Fruit fly (Drosophila melanogaster): Measurements from ENCODE around the gene Cbp80.

Cbp80 gene

dm6 chrX:4649751-4650150, at the start of gene Cbp80, which contains the start of gene Torsin (continued):
- TF ChIP-seq CG14441 (GFP tag; IDR thresholded peaks at IDR 0.05) (0 out of 2 replicates have a peak, but pooled peaks have one; percentile 31), ci (GFP tag; IDR thresholded peaks at IDR 0.05) (no peak), scrt (GFP tag; optimal IDR thresholded peaks at IDR 0.05) (no peak), Sox102F (GFP tag; optimal IDR thresholded peaks at IDR 0.05) (no peak), CG6689 (GFP tag; IDR thresholded peaks at IDR 0.05) (no peak), CG6854 (GFP tag; optimal IDR thresholded peaks at IDR 0.05) (no peak), wek (GFP tag; optimal IDR thresholded peaks at IDR 0.05) (peak; percentile 14), br (optimal IDR thresholded peaks at IDR 0.05) (no peak), sna (GFP tag; IDR thresholded peaks at IDR 0.05; ENCODE audit: partially characterized antibody) (peak; percentile 93), lbe (GFP tag; optimal IDR thresholded peaks at IDR 0.05) (no peak), gem (tag; optimal IDR thresholded peaks at IDR 0.05) (no peak), CG18011 (GFP tag; optimal IDR thresholded peaks at IDR 0.05) (no peak), CG15479 (GFP tag; optimal IDR thresholded peaks at IDR 0.05) (no peak), aop (GFP tag; IDR thresholded peaks at IDR 0.05) (no peak), CG30403 (GFP tag; optimal IDR thresholded peaks at IDR 0.05) (no peak), CG42726 (GFP tag; IDR thresholded peaks at IDR 0.05; ENCODE audit: partially characterized antibody) (peak; percentile 33; the same call in 1 of the 2 replicates), CG5953 (GFP tag; IDR thresholded peaks at IDR 0.05) (no peak), fd96Cb (tag; optimal IDR thresholded peaks at IDR 0.05) (no peak), gfzf (GFP tag; optimal IDR thresholded peaks at IDR 0.05) (peak; percentile 23), Hmx (GFP tag; optimal IDR thresholded peaks at IDR 0.05) (no peak), ind (GFP tag; optimal IDR thresholded peaks at IDR 0.05) (no peak), Mad (GFP tag; optimal IDR thresholded peaks at IDR 0.05) (peak; percentile 39), CG2875 (GFP tag; optimal IDR thresholded peaks at IDR 0.05) (no peak), HLH3B (GFP tag; IDR thresholded peaks at IDR 0.05) (no peak), peb (GFP tag; IDR thresholded peaks at IDR 0.05) (0 out of 2 replicates have a peak, but pooled peaks have one; percentile 15), sob (GFP tag; IDR thresholded peaks at IDR 0.05) (peak; percentile 47; the same call in 1 of the 2 replicates), CG10147 (GFP tag; optimal IDR thresholded peaks at IDR 0.05) (peak; percentile 1), BEAF-32 (GFP tag; optimal IDR thresholded peaks at IDR 0.05) (peak; percentile 81), z (GFP tag; IDR thresholded peaks at IDR 0.05) (no peak), abd-A (tag; optimal IDR thresholded peaks at IDR 0.05) (no peak), CG4424 (GFP tag; optimal IDR thresholded peaks at IDR 0.05) (no peak), jing (GFP tag; optimal IDR thresholded peaks at IDR 0.05) (no peak), da (GFP tag; optimal IDR thresholded peaks at IDR 0.05) (no peak), Ssrp (tag; optimal IDR thresholded peaks at IDR 0.05) (no peak), CG12769 (tag; optimal IDR thresholded peaks at IDR 0.05) (no peak), CG9797 (GFP tag; optimal IDR thresholded peaks at IDR 0.05) (peak; percentile 3), CG14965 (GFP tag; optimal IDR thresholded peaks at IDR 0.05; ENCODE audit: borderline replicate concordance) (no peak), CG11085 (GFP tag; IDR thresholded peaks at IDR 0.05) (no peak), Pdp1 (GFP tag; optimal IDR thresholded peaks at IDR 0.05) (peak in 1 of 2 experiments; percentile 44), CG9932 (GFP tag; IDR thresholded peaks at IDR 0.05) (peak; percentile 45; the same call in 1 of the 2 replicates), rib (GFP tag; IDR thresholded peaks at IDR 0.05) (no peak), CG11093 (GFP tag; IDR thresholded peaks at IDR 0.05) (no peak), HHEX (GFP tag; optimal IDR thresholded peaks at IDR 0.05) (no peak), BtbVII (GFP tag; optimal IDR thresholded peaks at IDR 0.05) (no peak), ap (GFP tag; IDR thresholded peaks at IDR 0.05) (no peak), repo (GFP tag; optimal IDR thresholded peaks at IDR 0.05) (no peak), mld (GFP tag; IDR thresholded peaks at IDR 0.05; ENCODE audit: partially characterized antibody) (peak; percentile 81), CG9215 (GFP tag; IDR thresholded peaks at IDR 0.05) (no peak), amos (GFP tag; IDR thresholded peaks at IDR 0.05; ENCODE audit: partially characterized antibody) (peak; percentile 77), Dad (GFP tag; optimal IDR thresholded peaks at IDR 0.05) (no peak), croc (GFP tag; conservative IDR thresholded peaks at IDR 0.05) (no peak)
